Worm (Caenorhabditis elegans) whole organism, L2 larva: ENCODE data around the gene srh-288.

ENCODE experiments used
- C34F6.9 ChIP-seq: fragments of 150-350 bp; optimal IDR thresholded peaks from 2 replicates; lab custom pipeline; 2014; ENCODE audit warnings: missing biosample characterization, missing genetic modification characterization
- F13H6.1 ChIP-seq: sonication (generic microtip); optimal IDR thresholded peaks from 2 replicates; lab custom pipeline; 2016; ENCODE audit warnings: missing genetic modification characterization, missing compliant biosample characterization
- R02D3.7 ChIP-seq: fragments of 150-350 bp; optimal IDR thresholded peaks from 2 replicates; lab custom pipeline; 2014; ENCODE audit warnings: missing biosample characterization, missing genetic modification characterization
- aly-2 ChIP-seq: fragments of 150-350 bp; optimal IDR thresholded peaks from 2 replicates; lab custom pipeline; 2014; ENCODE audit warnings: missing biosample characterization, missing genetic modification characterization
- dmd-4 ChIP-seq: sonication (generic microtip); optimal IDR thresholded peaks from 2 replicates; lab custom pipeline; 2017; ENCODE audit warnings: missing biosample characterization, missing genetic modification characterization
- lsy-2 ChIP-seq, 2 experiments: fragments of 150-350 bp in 1 of 2; sonication (generic microtip) in 1 of 2; optimal IDR thresholded peaks; 2 replicates each; lab custom pipeline; 2014 to 2017; ENCODE audit warnings: missing biosample characterization in 2 of 2, missing genetic modification characterization in 2 of 2
- nhr-12 ChIP-seq: fragments of 150-350 bp; optimal IDR thresholded peaks from 2 replicates; lab custom pipeline; 2014; ENCODE audit warnings: missing biosample characterization, missing genetic modification characterization
- nhr-237 ChIP-seq: fragments of 150-350 bp; optimal IDR thresholded peaks from 2 replicates; lab custom pipeline; 2014; ENCODE audit warnings: missing biosample characterization, missing genetic modification characterization
- nhr-25 ChIP-seq: fragments of 150-350 bp; sonication (generic microtip); optimal IDR thresholded peaks from 3 replicates; lab custom pipeline; 2014; ENCODE audit warnings: missing biosample characterization, missing genetic modification characterization
- snpc-4 ChIP-seq: fragments of 150-350 bp; optimal IDR thresholded peaks from 2 replicates; lab custom pipeline; 2014; ENCODE audit warnings: missing biosample characterization, missing genetic modification characterization
- unc-62 ChIP-seq: fragments of 150-350 bp; optimal IDR thresholded peaks from 2 replicates; lab custom pipeline; 2014; ENCODE audit warnings: missing biosample characterization, missing genetic modification reagents, missing genetic modification characterization
- ztf-4 ChIP-seq: fragments of 150-350 bp; optimal IDR thresholded peaks from 2 replicates; lab custom pipeline; 2014; ENCODE audit warnings: missing biosample characterization, missing genetic modification characterization

DNA sequence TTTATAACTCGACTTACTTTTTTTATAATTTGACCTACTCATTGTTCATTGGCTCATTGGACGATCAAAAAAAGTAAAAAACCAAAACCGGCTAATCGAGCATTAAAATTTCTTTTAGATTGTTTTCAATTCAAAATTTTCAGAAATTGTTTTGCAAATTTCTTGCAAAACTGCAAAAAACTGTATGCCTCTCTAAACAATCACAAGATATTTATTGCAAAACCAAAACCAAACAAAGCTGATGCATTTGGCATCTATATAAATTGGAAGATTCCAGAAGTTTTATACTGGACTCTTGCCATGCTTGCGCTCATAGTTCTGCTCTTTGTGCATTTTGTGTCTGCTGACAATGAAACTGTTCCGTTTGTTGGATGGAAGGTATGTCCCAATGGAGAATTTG is 17.9 kb downstream of the srh-288 start, which contains the start of gene C47A10.12:
- TF ChIP-seq R02D3.7 (tag; lab: Kevin White, UChicago) (no peak), ztf-4 (no peak), aly-2 (tag; lab: Kevin White, UChicago) (no peak), nhr-25 (tag; lab: Kevin White, UChicago) (no peak), unc-62 (GFP tag; lab: Kevin White, UChicago) (no peak), dmd-4 (tag; lab: Kevin White, UChicago) (no peak), lsy-2 (tag; optimal IDR thresholded peaks at IDR 0.05; lab: Kevin White, UChicago) (no peak), nhr-237 (tag; lab: Kevin White, UChicago) (no peak), snpc-4 (no peak), nhr-12 (tag; lab: Kevin White, UChicago) (no peak), C34F6.9 (tag; lab: Kevin White, UChicago) (no peak), F13H6.1 (no peak)
